Worm (Caenorhabditis elegans) whole organism, young adult: ENCODE measurements around the gene flp-19.

Source experiments
- ama-1 ChIP-seq, 3 experiments: fragments of 150-350 bp in 1 of 3; sonication (generic microtip) in 2 of 3; optimal IDR thresholded peaks; 2 replicates each; lab custom pipeline; 2014 to 2018; ENCODE audit warnings: missing biosample characterization in 2 of 3, missing genetic modification characterization in 2 of 3, missing genetic modification reagents in 2 of 3
- him-1 ChIP-seq: sonication (generic microtip); optimal IDR thresholded peaks from 2 replicates; lab custom pipeline; 2016; ENCODE audit warnings: missing genotype, missing genetic modification reagents, missing genetic modification characterization, missing compliant biosample characterization
- lir-1 ChIP-seq: fragments of 200-800 bp; sonication (Bioruptor generic); conservative IDR thresholded peaks from 2 replicates; pipeline ENCODE4 v1.3.6; 2022; ENCODE audit warnings: missing genetic modification reagents, missing genetic modification characterization, missing compliant biosample characterization

- no peak for TF ChIP-seq him-1
- no peak for TF ChIP-seq ama-1 (optimal IDR thresholded peaks at IDR 0.05; lab: Kevin White, UChicago)
- TF ChIP-seq ama-1 (GFP tag; optimal IDR thresholded peaks at IDR 0.05; lab: Kevin White, UChicago) = no peak
- TF ChIP-seq lir-1 (GFP tag; lab: Robert Waterston, UW) = no peak
Observed at ce11 chrX:10639403-10639812, 34.9 kb downstream of the flp-19 start.
